Worm (Caenorhabditis elegans) whole organism, L2 larva: ENCODE measurements around the gene aipr-1.

Source experiments
- elt-1 ChIP-seq: fragments of 150-350 bp; optimal IDR thresholded peaks from 2 replicates; lab custom pipeline; 2014; ENCODE audit warnings: missing biosample characterization, missing genetic modification characterization
- nhr-11 ChIP-seq: fragments of 150-350 bp; optimal IDR thresholded peaks from 2 replicates; lab custom pipeline; 2014; ENCODE audit warnings: missing biosample characterization, missing genetic modification characterization
- nhr-12 ChIP-seq: fragments of 150-350 bp; optimal IDR thresholded peaks from 2 replicates; lab custom pipeline; 2014; ENCODE audit warnings: missing biosample characterization, missing genetic modification characterization
- nhr-237 ChIP-seq: fragments of 150-350 bp; optimal IDR thresholded peaks from 2 replicates; lab custom pipeline; 2014; ENCODE audit warnings: missing biosample characterization, missing genetic modification characterization
- nhr-25 ChIP-seq: fragments of 150-350 bp; sonication (generic microtip); optimal IDR thresholded peaks from 3 replicates; lab custom pipeline; 2014; ENCODE audit warnings: missing biosample characterization, missing genetic modification characterization
- nhr-6 ChIP-seq: fragments of 150-350 bp; optimal IDR thresholded peaks from 2 replicates; lab custom pipeline; 2014; ENCODE audit warnings: missing biosample characterization, missing genetic modification characterization

DNA sequence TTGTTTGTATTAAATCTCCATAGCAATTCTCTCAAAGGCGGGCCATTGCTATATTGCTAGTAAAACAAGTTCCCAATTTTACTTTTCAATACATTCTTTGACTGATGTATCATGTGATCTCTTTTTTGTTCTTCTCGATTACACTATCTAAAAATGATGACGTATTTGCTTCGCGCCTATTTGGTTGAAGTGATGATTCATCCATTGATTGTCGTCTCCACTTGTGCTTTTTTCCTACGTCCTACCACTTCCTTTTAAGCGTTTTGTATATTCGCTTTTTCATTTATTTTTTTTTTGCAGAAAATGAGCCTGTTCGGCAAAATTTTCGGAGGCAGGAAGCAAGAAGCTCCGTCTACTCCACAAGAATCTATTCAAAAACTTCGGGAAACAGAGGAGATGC, 4.6 kb downstream of the aipr-1 start, which contains the start of gene vps-32.1:
- TF ChIP-seq nhr-6 (tag; lab: Kevin White, UChicago) (no peak), nhr-25 (no peak), nhr-12 (tag; lab: Kevin White, UChicago) (no peak), nhr-11 (no peak), elt-1 (tag; lab: Kevin White, UChicago) (no peak), nhr-237 (tag; lab: Kevin White, UChicago) (no peak)
